Fruit fly (Drosophila melanogaster): ENCODE measurements around the gene CG9590.

The CG9590 gene

dm6 chr3R:15816276-15816675, 29.8 kb downstream of the CG9590 start (continued):
- peak; percentile 30 for TF ChIP-seq acj6 (GFP tag; optimal IDR thresholded peaks at IDR 0.05)
- TF ChIP-seq CG6163 (GFP tag; IDR thresholded peaks at IDR 0.05): peak; percentile 73
- TF ChIP-seq CG7368 (GFP tag; optimal IDR thresholded peaks at IDR 0.05): peak; percentile 33
- peak; percentile 32 for TF ChIP-seq cyc (GFP tag; optimal IDR thresholded peaks at IDR 0.05)
- TF ChIP-seq vri (GFP tag; optimal IDR thresholded peaks at IDR 0.05): no peak
- peak; percentile 43 for TF ChIP-seq achi (GFP tag; optimal IDR thresholded peaks at IDR 0.05)
- TF ChIP-seq Smox (GFP tag; optimal IDR thresholded peaks at IDR 0.05): peak; percentile 24
- TF ChIP-seq Eip75B (GFP tag; optimal IDR thresholded peaks at IDR 0.05): peak; percentile 39
- no peak for TF ChIP-seq fkh (GFP tag; optimal IDR thresholded peaks at IDR 0.05)
- TF ChIP-seq Eip78C (GFP tag): peak; percentile 55
- no peak for TF ChIP-seq CG1621 (tag; optimal IDR thresholded peaks at IDR 0.05)
- TF ChIP-seq Lpt (GFP tag; optimal IDR thresholded peaks at IDR 0.05): no peak
- TF ChIP-seq CG31627 (GFP tag; optimal IDR thresholded peaks at IDR 0.05): peak; percentile 46
- no peak for TF ChIP-seq CG16779 (tag; optimal IDR thresholded peaks at IDR 0.05)
- no peak for TF ChIP-seq Blimp-1 (GFP tag; optimal IDR thresholded peaks at IDR 0.05)
- no peak for TF ChIP-seq CG11294 (GFP tag; IDR thresholded peaks at IDR 0.05)
- no peak for TF ChIP-seq Hr38 (GFP tag; optimal IDR thresholded peaks at IDR 0.05)
- peak; percentile 26 for TF ChIP-seq net (GFP tag; optimal IDR thresholded peaks at IDR 0.05)
- peak; percentile 36; the same call in 1 of the 3 replicates for TF ChIP-seq CG8119 (GFP tag; IDR thresholded peaks at IDR 0.05)
- peak; percentile 44 for TF ChIP-seq CG15336 (GFP tag; IDR thresholded peaks at IDR 0.05)
- peak; percentile 54; the same call in 1 of the 3 replicates for TF ChIP-seq eg (GFP tag; IDR thresholded peaks at IDR 0.05)
- TF ChIP-seq CG11902 (GFP tag; optimal IDR thresholded peaks at IDR 0.05): no peak

- peak; percentile 37 for TF ChIP-seq CG6808 (GFP tag; optimal IDR thresholded peaks at IDR 0.05)
- peak in 1 of 2 experiments; percentile 18 for TF ChIP-seq ss (GFP tag; optimal IDR thresholded peaks at IDR 0.05)
- no peak for TF ChIP-seq Hr38 (GFP tag; optimal IDR thresholded peaks at IDR 0.05)
- TF ChIP-seq Eip78C (GFP tag): peak; percentile 32
Measured at dm6 chr3R:15825521-15825920, 39.0 kb downstream of the CG9590 start, which contains the start of gene CG4576. Gene CG4576 (plus strand): TSS chr3R:15825747.

dm6 chr3R:15827559-15827958, 41.1 kb downstream of the CG9590 start:
- TF ChIP-seq achi (GFP tag; optimal IDR thresholded peaks at IDR 0.05) (peak; percentile 76), spab (GFP tag; optimal IDR thresholded peaks at IDR 0.05) (peak; percentile 79), CG8319 (GFP tag; optimal IDR thresholded peaks at IDR 0.05) (peak; percentile 50), CG10631 (GFP tag; optimal IDR thresholded peaks at IDR 0.05) (peak; percentile 62), cyc (GFP tag; optimal IDR thresholded peaks at IDR 0.05) (peak; percentile 76), fd59A (GFP tag; optimal IDR thresholded peaks at IDR 0.05) (peak; percentile 72), CG1621 (tag; optimal IDR thresholded peaks at IDR 0.05) (peak; percentile 62), dac (GFP tag; optimal IDR thresholded peaks at IDR 0.05) (no peak), pdm3 (GFP tag; optimal IDR thresholded peaks at IDR 0.05) (peak; percentile 77), Sox102F (GFP tag; optimal IDR thresholded peaks at IDR 0.05) (peak; percentile 77), CG11294 (GFP tag; IDR thresholded peaks at IDR 0.05) (0 out of 2 replicates have a peak, but pooled peaks have one; percentile 22), esn (GFP tag; optimal IDR thresholded peaks at IDR 0.05) (peak; percentile 80), CG9139 (GFP tag; optimal IDR thresholded peaks at IDR 0.05) (peak; percentile 74), CG11902 (GFP tag; optimal IDR thresholded peaks at IDR 0.05) (peak; percentile 51), CG6792 (GFP tag; optimal IDR thresholded peaks at IDR 0.05) (peak; percentile 67), Lpt (GFP tag; optimal IDR thresholded peaks at IDR 0.05) (peak; percentile 28), Eip93F (GFP tag; optimal IDR thresholded peaks at IDR 0.05) (no peak), CG15336 (GFP tag; IDR thresholded peaks at IDR 0.05) (peak; percentile 52), CG3032 (tag; optimal IDR thresholded peaks at IDR 0.05) (peak; percentile 90), Hr4 (GFP tag; optimal IDR thresholded peaks at IDR 0.05) (peak; percentile 63), eg (GFP tag; IDR thresholded peaks at IDR 0.05) (no peak), Eip75B (GFP tag; optimal IDR thresholded peaks at IDR 0.05) (peak; percentile 77), OdsH (GFP tag; optimal IDR thresholded peaks at IDR 0.05) (peak; percentile 66), topi (GFP tag; optimal IDR thresholded peaks at IDR 0.05) (peak; percentile 68), Eip78C (GFP tag) (peak; percentile 95), CG6808 (GFP tag; optimal IDR thresholded peaks at IDR 0.05) (peak; percentile 91), Gug (GFP tag; IDR thresholded peaks at IDR 0.05) (0 out of 2 replicates have a peak, but pooled peaks have one; percentile 35), fd85E (GFP tag; optimal IDR thresholded peaks at IDR 0.05) (no peak), CG11762 (GFP tag; optimal IDR thresholded peaks at IDR 0.05; ENCODE audit: insufficient read depth) (peak; percentile 46), net (GFP tag; optimal IDR thresholded peaks at IDR 0.05) (no peak), CG31627 (GFP tag; optimal IDR thresholded peaks at IDR 0.05) (peak; percentile 81), Ets96B (tag; optimal IDR thresholded peaks at IDR 0.05) (peak; percentile 80), vri (GFP tag; optimal IDR thresholded peaks at IDR 0.05) (peak; percentile 45), Hr38 (GFP tag; optimal IDR thresholded peaks at IDR 0.05) (no peak), ss (GFP tag; optimal IDR thresholded peaks at IDR 0.05) (peak; percentile 84), svp (GFP tag) (peak; percentile 86), CG32006 (GFP tag; optimal IDR thresholded peaks at IDR 0.05) (no peak)

Data from whole organism, prepupa.